Worm (Caenorhabditis elegans) whole organism, young adult: ENCODE results near the gene gcn-2.
"Not testable (repeated sequence)": the region's sequence is repeated elsewhere in the genome, so short reads cannot be mapped to it uniquely, and the experiment has no call there.

Experiments
- C06A6.2 ChIP-seq: fragments of 200-800 bp; sonication (Bioruptor generic); conservative IDR thresholded peaks from 2 replicates; pipeline ENCODE4 v1.3.6; 2022; ENCODE audit warnings: missing genetic modification characterization, missing compliant biosample characterization
- dpl-1 ChIP-seq: fragments of 150-350 bp; optimal IDR thresholded peaks from 2 replicates; lab custom pipeline; 2014; ENCODE audit warnings: missing biosample characterization, missing genetic modification reagents, missing genetic modification characterization
- ets-4 ChIP-seq: fragments of 200-800 bp; sonication (Bioruptor generic); optimal IDR thresholded peaks from 2 replicates; lab custom pipeline; 2018; ENCODE audit warnings: mild to moderate bottlenecking, missing genetic modification characterization, missing compliant biosample characterization
- hmg-20 ChIP-seq: fragments of 200-800 bp; sonication (Bioruptor generic); IDR thresholded peaks from 2 replicates; pipeline ENCODE4 v1.3.6; 2022; ENCODE audit warnings: missing genetic modification reagents, missing genetic modification characterization, missing compliant biosample characterization
- lin-26 ChIP-seq: fragments of 200-800 bp; sonication (Bioruptor generic); IDR thresholded peaks from 2 replicates; pipeline ENCODE4 v1.3.6; 2022; ENCODE audit warnings: missing genetic modification reagents, missing genetic modification characterization, missing compliant biosample characterization
- madf-6 ChIP-seq: fragments of 200-800 bp; sonication (Bioruptor generic); IDR thresholded peaks from 2 replicates; pipeline ENCODE4 v1.3.6; 2022; ENCODE audit warnings: missing genetic modification reagents, missing genetic modification characterization, missing compliant biosample characterization
- madf-8 ChIP-seq: fragments of 200-800 bp; sonication (Bioruptor generic); conservative IDR thresholded peaks from 2 replicates; pipeline ENCODE4 v1.3.6; 2022; ENCODE audit warnings: missing genetic modification reagents, missing genetic modification characterization, missing compliant biosample characterization
- pha-4 ChIP-seq: fragments of 150-350 bp; sonication (generic microtip); optimal IDR thresholded peaks from 2 replicates; lab custom pipeline; 2014; ENCODE audit warnings: missing biosample characterization, missing genetic modification reagents, missing genetic modification characterization
- sdz-38 ChIP-seq: sonication (generic microtip); optimal IDR thresholded peaks from 2 replicates; lab custom pipeline; 2016; ENCODE audit warnings: missing genotype, missing genetic modification characterization, missing compliant biosample characterization
- ztf-18 ChIP-seq: sonication (generic microtip); optimal IDR thresholded peaks from 2 replicates; lab custom pipeline; 2016; ENCODE audit warnings: missing genotype, mild to moderate bottlenecking, missing genetic modification characterization, missing compliant biosample characterization

ce11 chrII:13080607-13081006, 3.4 kb upstream of the gcn-2 start, which contains the start of gene Y81G3A.2:
- TF ChIP-seq ztf-18 (tag; lab: Kevin White, UChicago); pha-4 (tag; lab: Kevin White, UChicago); dpl-1 (GFP tag; lab: Kevin White, UChicago); sdz-38 (tag; lab: Kevin White, UChicago); madf-8 (GFP tag; lab: Robert Waterston, UW); hmg-20 (GFP tag; lab: Robert Waterston, UW); ets-4; C06A6.2 (GFP tag; lab: Robert Waterston, UW); lin-26 (GFP tag; lab: Robert Waterston, UW); madf-6: not testable (repeated sequence)
